Fruit fly (Drosophila melanogaster) whole organism, prepupa: Measurements from ENCODE around the gene CG32267.

Experiments
- Blimp-1 ChIP-seq: fragments of 200-800 bp; sonication (Bioruptor generic); optimal IDR thresholded peaks from 3 replicates; lab custom pipeline; 2017; ENCODE audit warnings: missing biosample characterization, missing genetic modification characterization, mild to moderate bottlenecking, moderate library complexity, missing genetic modification reagents
- CG10631 ChIP-seq: fragments of 200-800 bp; sonication (Bioruptor generic); optimal IDR thresholded peaks from 2 replicates; lab custom pipeline; 2016; ENCODE audit warnings: missing biosample characterization, missing genetic modification characterization
- CG10669 ChIP-seq: fragments of 200-800 bp; sonication (Bioruptor generic); optimal IDR thresholded peaks from 3 replicates; lab custom pipeline; 2018; ENCODE audit warnings: missing biosample characterization, mild to moderate bottlenecking, missing genetic modification characterization, moderate library complexity
- CG11294 ChIP-seq: fragments of 200-800 bp; sonication (Bioruptor generic); IDR thresholded peaks from 2 replicates; pipeline ENCODE4 v1.3.6; 2022; ENCODE audit warnings: missing biosample characterization, missing genetic modification characterization
- CG11762 ChIP-seq: fragments of 200-800 bp; sonication (Bioruptor generic); optimal IDR thresholded peaks from 3 replicates; lab custom pipeline; 2016; ENCODE audit warnings: missing biosample characterization, missing genetic modification characterization; ENCODE audit not compliant: insufficient read depth
- CG11902 ChIP-seq: fragments of 200-800 bp; sonication (Bioruptor generic); optimal IDR thresholded peaks from 3 replicates; lab custom pipeline; 2016; ENCODE audit warnings: missing biosample characterization, missing genetic modification characterization
- CG15336 ChIP-seq: fragments of 200-800 bp; sonication (Bioruptor generic); IDR thresholded peaks from 2 replicates; pipeline ENCODE4 v1.3.6; 2022; ENCODE audit warnings: missing biosample characterization, missing genetic modification characterization
- CG1621 ChIP-seq: fragments of 200-800 bp; sonication (Bioruptor generic); optimal IDR thresholded peaks from 3 replicates; lab custom pipeline; 2018; ENCODE audit warnings: missing biosample characterization, mild to moderate bottlenecking, missing genetic modification characterization
- CG16779 ChIP-seq: fragments of 200-800 bp; sonication (Bioruptor generic); optimal IDR thresholded peaks from 3 replicates; lab custom pipeline; 2017; ENCODE audit warnings: missing biosample characterization, mild to moderate bottlenecking, missing genetic modification characterization
- CG3032 ChIP-seq: fragments of 200-800 bp; optimal IDR thresholded peaks from 2 replicates; lab custom pipeline; 2019; ENCODE audit warnings: missing biosample characterization, mild to moderate bottlenecking, missing genetic modification characterization, moderate library complexity
- CG31627 ChIP-seq: fragments of 200-800 bp; sonication (Bioruptor generic); optimal IDR thresholded peaks from 3 replicates; lab custom pipeline; 2016; ENCODE audit warnings: missing biosample characterization, missing genetic modification characterization
- CG32006 ChIP-seq: fragments of 200-800 bp; sonication (Bioruptor generic); optimal IDR thresholded peaks from 3 replicates; lab custom pipeline; 2017; ENCODE audit warnings: missing biosample characterization, mild to moderate bottlenecking, missing genetic modification characterization
- CG34406 ChIP-seq: fragments of 200-800 bp; sonication (Bioruptor generic); optimal IDR thresholded peaks from 3 replicates; lab custom pipeline; 2016; ENCODE audit warnings: missing biosample characterization, missing genetic modification characterization
- CG3919 ChIP-seq: fragments of 200-800 bp; sonication (Bioruptor generic); optimal IDR thresholded peaks from 3 replicates; lab custom pipeline; 2016; ENCODE audit warnings: missing biosample characterization, missing genetic modification characterization
- CG4318 ChIP-seq: fragments of 200-800 bp; sonication (Bioruptor generic); optimal IDR thresholded peaks from 3 replicates; lab custom pipeline; 2017; ENCODE audit warnings: missing biosample characterization, mild to moderate bottlenecking, missing genetic modification characterization
- CG6163 ChIP-seq: fragments of 200-800 bp; sonication (Bioruptor generic); IDR thresholded peaks from 3 replicates; pipeline ENCODE4 v1.3.6; 2022; ENCODE audit warnings: missing biosample characterization, missing genetic modification characterization
- CG6276 ChIP-seq: fragments of 200-800 bp; sonication (Bioruptor generic); optimal IDR thresholded peaks from 2 replicates; lab custom pipeline; 2017; ENCODE audit warnings: missing biosample characterization, mild to moderate bottlenecking, missing genetic modification characterization
- CG6792 ChIP-seq: fragments of 200-800 bp; sonication (Bioruptor generic); optimal IDR thresholded peaks from 3 replicates; lab custom pipeline; 2016; ENCODE audit warnings: missing biosample characterization, missing genetic modification characterization
- CG6808 ChIP-seq: fragments of 200-800 bp; sonication (Bioruptor generic); optimal IDR thresholded peaks from 3 replicates; lab custom pipeline; 2017; ENCODE audit warnings: missing biosample characterization, missing genetic modification characterization, mild to moderate bottlenecking, moderate library complexity, missing genetic modification reagents
- CG6854 ChIP-seq: fragments of 200-800 bp; sonication (Bioruptor generic); optimal IDR thresholded peaks from 2 replicates; lab custom pipeline; 2017; ENCODE audit warnings: missing biosample characterization, mild to moderate bottlenecking, missing genetic modification characterization
- CG8119 ChIP-seq: fragments of 200-800 bp; sonication (Bioruptor generic); IDR thresholded peaks from 3 replicates; pipeline ENCODE4 v1.3.6; 2022; ENCODE audit warnings: missing biosample characterization, missing genetic modification characterization
- CG8319 ChIP-seq: fragments of 200-800 bp; sonication (Bioruptor generic); optimal IDR thresholded peaks from 3 replicates; lab custom pipeline; 2016; ENCODE audit warnings: missing biosample characterization, missing genetic modification characterization
- CG9139 ChIP-seq: fragments of 200-800 bp; sonication (Bioruptor generic); optimal IDR thresholded peaks from 3 replicates; lab custom pipeline; 2017; ENCODE audit warnings: missing biosample characterization, mild to moderate bottlenecking, missing genetic modification characterization
- Eip75B ChIP-seq: fragments of 200-800 bp; sonication (Bioruptor generic); optimal IDR thresholded peaks from 3 replicates; lab custom pipeline; 2016; ENCODE audit warnings: missing biosample characterization, missing genetic modification characterization
- Eip93F ChIP-seq: fragments of 200-800 bp; sonication (Bioruptor generic); optimal IDR thresholded peaks from 2 replicates; lab custom pipeline; 2016; ENCODE audit warnings: missing biosample characterization, mild to moderate bottlenecking, missing genetic modification characterization
- Ets21C ChIP-seq: fragments of 200-800 bp; sonication (Bioruptor generic); optimal IDR thresholded peaks from 3 replicates; lab custom pipeline; 2016; ENCODE audit warnings: missing biosample characterization, missing genetic modification characterization
- Ets96B ChIP-seq: fragments of 200-800 bp; optimal IDR thresholded peaks from 2 replicates; lab custom pipeline; 2019; ENCODE audit warnings: missing biosample characterization, mild to moderate bottlenecking, missing genetic modification characterization, moderate library complexity
- Gug ChIP-seq: fragments of 200-800 bp; sonication (Bioruptor generic); IDR thresholded peaks from 2 replicates; pipeline ENCODE4 v1.3.6; 2022; ENCODE audit warnings: missing biosample characterization, missing genetic modification characterization
- Hr38 ChIP-seq: sonication (Bioruptor generic); optimal IDR thresholded peaks from 2 replicates; lab custom pipeline; 2016; ENCODE audit warnings: missing biosample characterization, missing genetic modification characterization
- Hr39 ChIP-seq: fragments of 200-800 bp; sonication (Bioruptor generic); optimal IDR thresholded peaks from 2 replicates; lab custom pipeline; 2016; ENCODE audit warnings: missing biosample characterization, missing genetic modification characterization
- Hr4 ChIP-seq: fragments of 200-800 bp; sonication (Bioruptor generic); optimal IDR thresholded peaks from 3 replicates; lab custom pipeline; 2016; ENCODE audit warnings: missing biosample characterization, missing genetic modification characterization
- Met ChIP-seq: fragments of 200-800 bp; sonication (Bioruptor generic); optimal IDR thresholded peaks from 3 replicates; lab custom pipeline; 2016; ENCODE audit warnings: missing biosample characterization, missing genetic modification characterization
- OdsH ChIP-seq: fragments of 200-800 bp; sonication (Bioruptor generic); optimal IDR thresholded peaks from 3 replicates; lab custom pipeline; 2016; ENCODE audit warnings: missing biosample characterization, missing genetic modification characterization
- Smox ChIP-seq: fragments of 200-800 bp; sonication (Bioruptor generic); optimal IDR thresholded peaks from 3 replicates; lab custom pipeline; 2016; ENCODE audit warnings: missing biosample characterization, missing genetic modification characterization
- Sox14 ChIP-seq: fragments of 200-800 bp; sonication (Bioruptor generic); optimal IDR thresholded peaks from 3 replicates; lab custom pipeline; 2016; ENCODE audit warnings: missing biosample characterization, missing genetic modification characterization
- Sox15 ChIP-seq: fragments of 200-800 bp; sonication (Bioruptor generic); optimal IDR thresholded peaks from 3 replicates; lab custom pipeline; 2016; ENCODE audit warnings: missing biosample characterization, missing genetic modification characterization
- achi ChIP-seq: fragments of 200-800 bp; sonication (Bioruptor generic); optimal IDR thresholded peaks from 3 replicates; lab custom pipeline; 2016; ENCODE audit warnings: missing biosample characterization, missing genetic modification characterization
- acj6 ChIP-seq: fragments of 200-800 bp; sonication (Bioruptor generic); optimal IDR thresholded peaks from 3 replicates; lab custom pipeline; 2016; ENCODE audit warnings: missing biosample characterization, missing genetic modification characterization
- cyc ChIP-seq: fragments of 200-800 bp; sonication (Bioruptor generic); optimal IDR thresholded peaks from 3 replicates; lab custom pipeline; 2016; ENCODE audit warnings: missing biosample characterization, missing genetic modification characterization
- dac ChIP-seq: fragments of 200-800 bp; sonication (Bioruptor generic); optimal IDR thresholded peaks from 2 replicates; lab custom pipeline; 2017; ENCODE audit warnings: missing biosample characterization, mild to moderate bottlenecking, missing genetic modification characterization
- dsx ChIP-seq: fragments of 200-800 bp; optimal IDR thresholded peaks from 3 replicates; lab custom pipeline; 2019; ENCODE audit warnings: missing biosample characterization, mild to moderate bottlenecking, missing genetic modification characterization, moderate library complexity; ENCODE audit not compliant: poor library complexity, severe bottlenecking
- eg ChIP-seq: fragments of 200-800 bp; sonication (Bioruptor generic); IDR thresholded peaks from 3 replicates; pipeline ENCODE4 v1.3.6; 2022; ENCODE audit warnings: missing biosample characterization, missing genetic modification characterization
- fd59A ChIP-seq: fragments of 200-800 bp; sonication (Bioruptor generic); optimal IDR thresholded peaks from 2 replicates; lab custom pipeline; 2017; ENCODE audit warnings: missing biosample characterization, mild to moderate bottlenecking, missing genetic modification characterization, missing genetic modification reagents
- fd85E ChIP-seq: fragments of 200-800 bp; sonication (Bioruptor generic); optimal IDR thresholded peaks from 3 replicates; lab custom pipeline; 2016; ENCODE audit warnings: missing biosample characterization, missing genetic modification characterization
- fkh ChIP-seq: fragments of 200-800 bp; sonication (Bioruptor generic); optimal IDR thresholded peaks from 3 replicates; lab custom pipeline; 2017; ENCODE audit warnings: missing biosample characterization, mild to moderate bottlenecking, missing genetic modification characterization, moderate library complexity
- lz ChIP-seq: fragments of 200-800 bp; sonication (Bioruptor generic); optimal IDR thresholded peaks from 3 replicates; lab custom pipeline; 2016; ENCODE audit warnings: missing biosample characterization, missing genetic modification characterization
- pdm3 ChIP-seq: fragments of 200-800 bp; sonication (Bioruptor generic); optimal IDR thresholded peaks from 3 replicates; lab custom pipeline; 2016; ENCODE audit warnings: missing biosample characterization, missing genetic modification characterization
- salr ChIP-seq, 2 experiments: fragments of 200-800 bp; sonication (Bioruptor generic); optimal IDR thresholded peaks; 3 replicates each; lab custom pipeline; 2016 to 2018; ENCODE audit warnings: missing biosample characterization in 2 of 2, missing genetic modification characterization in 2 of 2, mild to moderate bottlenecking in 1 of 2
- ss ChIP-seq, 2 experiments: fragments of 200-800 bp; sonication (Bioruptor generic); optimal IDR thresholded peaks; 2 replicates in 1 of 2; 3 replicates in 1 of 2; lab custom pipeline; 2017 to 2018; ENCODE audit warnings: mild to moderate bottlenecking in 2 of 2, missing biosample characterization in 2 of 2, missing genetic modification characterization in 2 of 2, moderate library complexity in 1 of 2
- svp ChIP-seq: fragments of 200-800 bp; sonication (Bioruptor generic); peaks from one replicate; lab custom pipeline; 2016; ENCODE audit warnings: missing biosample characterization, missing genetic modification characterization
- topi ChIP-seq: fragments of 200-800 bp; sonication (Bioruptor generic); optimal IDR thresholded peaks from 3 replicates; lab custom pipeline; 2016; ENCODE audit warnings: missing biosample characterization, missing genetic modification characterization
- vri ChIP-seq: fragments of 200-800 bp; sonication (Bioruptor generic); optimal IDR thresholded peaks from 3 replicates; lab custom pipeline; 2016; ENCODE audit warnings: missing biosample characterization, mild to moderate bottlenecking, missing genetic modification characterization

CG32267 gene

dm6 chr3L:3517894-3518293 lies 46.0 kb upstream of the CG32267 start:
- TF ChIP-seq Hr39 (peak; percentile 95), Ets21C (GFP tag; lab: Kevin White, UChicago) (peak; percentile 92), CG3032 (tag; lab: Kevin White, UChicago) (peak; percentile 68), Smox (GFP tag; lab: Kevin White, UChicago) (peak; percentile 91), CG6163 (GFP tag; lab: Robert Waterston, UW) (peak; percentile 98), salr (GFP tag; optimal IDR thresholded peaks at IDR 0.05; lab: Kevin White, UChicago) (peak; percentile 64 to 80), Hr4 (GFP tag; lab: Kevin White, UChicago) (peak; percentile 91), CG16779 (peak; percentile 78), CG8119 (GFP tag; lab: Robert Waterston, UW) (peak; percentile 96), svp (GFP tag; lab: Kevin White, UChicago) (peak; percentile 99), fd85E (GFP tag; lab: Kevin White, UChicago) (peak; percentile 68), cyc (GFP tag; lab: Kevin White, UChicago) (peak; percentile 94), Hr38 (peak; percentile 61), CG6808 (GFP tag; lab: Kevin White, UChicago) (peak; percentile 72), CG10669 (GFP tag; lab: Kevin White, UChicago) (peak; percentile 79), CG11294 (GFP tag; lab: Robert Waterston, UW) (peak; percentile 79), CG4318 (GFP tag; lab: Kevin White, UChicago) (peak; percentile 66), Gug (GFP tag; lab: Robert Waterston, UW) (peak; percentile 93), topi (GFP tag; lab: Kevin White, UChicago) (peak; percentile 92), Ets96B (tag; lab: Kevin White, UChicago) (peak; percentile 80), fkh (GFP tag; lab: Kevin White, UChicago) (peak; percentile 57), lz (GFP tag; lab: Kevin White, UChicago) (peak; percentile 94), dac (GFP tag; lab: Kevin White, UChicago) (peak; percentile 67), CG8319 (GFP tag; lab: Kevin White, UChicago) (peak; percentile 80), fd59A (GFP tag; lab: Kevin White, UChicago) (peak; percentile 79), Met (GFP tag; lab: Kevin White, UChicago) (peak; percentile 95), pdm3 (peak; percentile 94), CG6854 (GFP tag; lab: Kevin White, UChicago) (peak; percentile 76), CG1621 (tag; lab: Kevin White, UChicago) (peak; percentile 78), acj6 (peak; percentile 91), eg (GFP tag; lab: Robert Waterston, UW) (peak; percentile 94), CG34406 (GFP tag; lab: Kevin White, UChicago) (peak; percentile 88), dsx (GFP tag; lab: Kevin White, UChicago) (peak; percentile 84), CG6276 (GFP tag; lab: Kevin White, UChicago) (peak; percentile 85), ss (GFP tag; optimal IDR thresholded peaks at IDR 0.05; lab: Kevin White, UChicago) (peak; percentile 76), OdsH (GFP tag; lab: Kevin White, UChicago) (peak; percentile 92), CG11902 (peak; percentile 90), Eip93F (peak; percentile 52), Eip75B (GFP tag; lab: Kevin White, UChicago) (peak; percentile 90), achi (GFP tag; lab: Kevin White, UChicago) (peak; percentile 91), CG31627 (GFP tag; lab: Kevin White, UChicago) (peak; percentile 96), Blimp-1 (GFP tag; lab: Kevin White, UChicago) (peak; percentile 70), vri (GFP tag; lab: Kevin White, UChicago) (peak; percentile 92), CG6792 (GFP tag; lab: Kevin White, UChicago) (peak; percentile 94), CG10631 (peak; percentile 89), CG32006 (peak; percentile 89), CG11762 (GFP tag; lab: Kevin White, UChicago) (peak; percentile 82), Sox14 (GFP tag; lab: Kevin White, UChicago) (peak; percentile 92), Sox15 (GFP tag; lab: Kevin White, UChicago) (peak; percentile 91), CG3919 (GFP tag; lab: Kevin White, UChicago) (peak; percentile 92), CG9139 (GFP tag; lab: Kevin White, UChicago) (peak; percentile 39), CG15336 (peak; percentile 97)
